Worm (Caenorhabditis elegans): ENCODE measurements around the gene enu-3.6.

enu-3.6 gene

DNA sequence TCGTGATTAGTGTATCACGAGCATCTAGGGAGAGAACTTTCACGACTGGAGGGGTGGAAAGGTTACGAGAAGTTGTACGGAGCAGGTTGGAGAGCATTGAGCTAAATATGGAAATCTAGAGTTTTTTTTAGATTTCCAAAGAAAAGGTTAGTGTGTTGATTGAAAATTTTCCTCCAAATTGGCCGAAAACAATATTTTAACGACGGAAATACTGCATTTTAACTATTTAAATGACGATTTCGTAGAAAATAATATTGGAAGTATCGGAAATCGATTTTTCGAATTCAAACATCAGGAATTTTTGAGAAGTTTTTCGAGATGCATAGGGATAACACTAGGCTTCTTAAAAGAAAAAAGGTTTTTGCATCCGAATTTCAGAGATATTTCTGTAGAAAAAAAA is 8.2 kb downstream of the enu-3.6 start, which contains the start of gene K01G5.10:
Gene K01G5.10 (minus strand): TSS at position 101 of the 400 bp plus-strand sequence.
- TF ChIP-seq let-607 (tag; optimal IDR thresholded peaks at IDR 0.05) (no peak), ztf-28 (GFP tag; IDR thresholded peaks at IDR 0.05) (no peak), Y67H2A.10 (GFP tag; conservative IDR thresholded peaks at IDR 0.05) (no peak), lin-35 (GFP tag; optimal IDR thresholded peaks at IDR 0.05) (no peak), mel-28 (tag; optimal IDR thresholded peaks at IDR 0.05; ENCODE audit: borderline replicate concordance) (no peak), hsf-1 (GFP tag; IDR thresholded peaks at IDR 0.05) (no peak), F57C9.4 (tag; optimal IDR thresholded peaks at IDR 0.05) (no peak), F55B11.4 (tag; optimal IDR thresholded peaks at IDR 0.05; ENCODE audit: borderline replicate concordance, insufficient read depth) (no peak), madf-8 (GFP tag; conservative IDR thresholded peaks at IDR 0.05) (no peak), dpff-1 (tag; optimal IDR thresholded peaks at IDR 0.05) (no peak), nhr-120 (GFP tag; IDR thresholded peaks at IDR 0.05) (no peak), nhr-27 (tag; optimal IDR thresholded peaks at IDR 0.05) (no peak), cebp-1 (GFP tag; IDR thresholded peaks at IDR 0.05) (no peak), cebp-1 (tag; optimal IDR thresholded peaks at IDR 0.05) (no peak), snpc-1.3 (tag; optimal IDR thresholded peaks at IDR 0.05; ENCODE audit: insufficient read depth) (no peak), rcor-1 (GFP tag; IDR thresholded peaks at IDR 0.05) (no peak)

DNA sequence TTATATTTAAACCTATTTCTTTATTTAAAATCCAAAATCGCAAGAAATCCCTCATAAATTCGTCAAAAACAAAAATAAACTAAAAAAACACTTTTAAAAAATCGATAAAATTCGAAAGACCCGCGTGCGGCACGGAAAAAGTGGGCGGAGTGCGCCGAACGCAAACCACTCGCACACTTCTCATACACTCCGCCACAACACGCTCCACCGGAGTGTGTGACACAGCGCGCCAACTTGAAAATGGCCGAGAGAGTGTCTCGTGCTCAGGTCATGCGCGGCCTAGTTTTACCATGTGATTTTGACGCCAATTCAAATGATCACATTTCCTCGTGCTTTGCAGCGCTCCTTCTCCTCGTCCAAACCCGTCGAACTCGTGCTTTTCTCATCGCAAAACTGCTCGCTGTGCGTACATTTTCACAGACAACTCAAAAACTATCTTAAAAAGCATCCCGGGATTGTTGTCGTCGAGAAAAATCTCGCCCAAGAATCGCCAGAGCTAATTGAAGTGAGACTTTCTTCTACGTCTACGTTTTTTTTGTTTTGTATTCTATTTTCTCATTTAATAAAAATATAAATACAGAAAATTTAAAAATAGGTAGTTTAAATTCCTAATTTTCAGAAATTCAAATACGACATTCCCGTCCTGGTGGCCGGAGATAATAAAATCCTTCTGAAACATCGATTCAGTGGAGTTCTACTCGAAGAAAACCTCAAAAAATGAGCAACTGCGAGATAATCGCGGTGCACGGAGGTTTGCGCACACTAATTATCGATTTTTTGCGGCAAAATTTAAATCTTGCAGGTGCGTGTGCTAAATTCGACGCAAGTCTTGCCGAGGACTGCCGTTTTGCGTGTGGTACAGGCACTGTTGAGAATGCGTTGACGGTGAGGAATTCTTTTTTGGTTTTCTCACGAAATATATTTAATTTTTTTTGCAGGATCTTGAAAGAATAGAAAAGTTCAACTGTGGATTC is 9.1 kb downstream of the enu-3.6 start, which contains the start of gene tasp-1:
Gene tasp-1 (plus strand): TSS at position 258 of the 974 bp plus-strand sequence.
- TF ChIP-seq F57C9.4 (tag; optimal IDR thresholded peaks at IDR 0.05) (peak; percentile 98), madf-10 (tag; optimal IDR thresholded peaks at IDR 0.05) (peak; percentile 98), fkh-3 (tag; optimal IDR thresholded peaks at IDR 0.05) (peak; percentile 67), tbp1 (GFP tag; optimal IDR thresholded peaks at IDR 0.05) (peak; percentile 84), ZK185.1 (tag; optimal IDR thresholded peaks at IDR 0.05; ENCODE audit: poor library complexity, severe bottlenecking) (peak; percentile 99), egrh-3 (GFP tag; IDR thresholded peaks at IDR 0.05) (peak; percentile 96), mel-28 (tag; optimal IDR thresholded peaks at IDR 0.05; ENCODE audit: borderline replicate concordance) (peak; percentile 94), Y53F4B.3 (GFP tag; IDR thresholded peaks at IDR 0.05) (peak; percentile 94), F52B5.7 (tag; optimal IDR thresholded peaks at IDR 0.05) (peak; percentile 99), efl-1 (GFP tag; optimal IDR thresholded peaks at IDR 0.05) (peak; percentile 99), ceh-100 (GFP tag; IDR thresholded peaks at IDR 0.05) (peak; percentile 98), aptf-3 (GFP tag; IDR thresholded peaks at IDR 0.05) (peak; percentile 92; the same call in 1 of the 2 replicates), aptf-2 (GFP tag; conservative IDR thresholded peaks at IDR 0.05) (peak; percentile 94), tlf-1 (GFP tag; optimal IDR thresholded peaks at IDR 0.05) (peak; percentile 100), C06A6.2 (GFP tag; conservative IDR thresholded peaks at IDR 0.05) (peak; percentile 100), Y95B8A.8 (GFP tag; IDR thresholded peaks at IDR 0.05) (peak; percentile 100), hmg-20 (GFP tag; IDR thresholded peaks at IDR 0.05) (peak; percentile 95), D2030.7 (GFP tag; IDR thresholded peaks at IDR 0.05) (peak; percentile 98), lin-54 (GFP tag; optimal IDR thresholded peaks at IDR 0.05) (peak; percentile 100), F57A8.1 (GFP tag; optimal IDR thresholded peaks at IDR 0.05) (no peak), ztf-6 (GFP tag; IDR thresholded peaks at IDR 0.05) (peak; percentile 99), chd-7 (tag; optimal IDR thresholded peaks at IDR 0.05) (peak; percentile 100), hrde-1 (tag; optimal IDR thresholded peaks at IDR 0.05; ENCODE audit: borderline replicate concordance) (peak; percentile 95), ceh-58 (GFP tag; IDR thresholded peaks at IDR 0.05) (peak; percentile 97), somi-1 (GFP tag; optimal IDR thresholded peaks at IDR 0.05) (peak; percentile 100), nhr-179 (tag; optimal IDR thresholded peaks at IDR 0.05) (peak; percentile 38), bed-1 (GFP tag; IDR thresholded peaks at IDR 0.05) (peak; percentile 98), Y67H2A.10 (GFP tag; conservative IDR thresholded peaks at IDR 0.05) (peak; percentile 100), madf-3 (GFP tag; IDR thresholded peaks at IDR 0.05) (peak; percentile 99), F37B4.10 (GFP tag; IDR thresholded peaks at IDR 0.05) (peak; percentile 99), tbx-9 (tag; optimal IDR thresholded peaks at IDR 0.05; ENCODE audit: borderline replicate concordance) (peak; percentile 89)
